Fruit fly (Drosophila melanogaster): Measurements from ENCODE around the gene Arr2.

The Arr2 gene

dm6 chr3L:8640139-8640538, 8.6 kb downstream of the Arr2 start, which contains the start of gene Cpr66D:
Gene Cpr66D (plus strand): TSS chr3L:8640439.
- peak; percentile 34 for TF ChIP-seq Hr4 (GFP tag; optimal IDR thresholded peaks at IDR 0.05)
- no peak for TF ChIP-seq salr (GFP tag; optimal IDR thresholded peaks at IDR 0.05)
- no peak for TF ChIP-seq dac (GFP tag; optimal IDR thresholded peaks at IDR 0.05)
- TF ChIP-seq CG8119 (GFP tag; IDR thresholded peaks at IDR 0.05): 0 out of 3 replicates have a peak, but pooled peaks have one; percentile 23
- no peak for TF ChIP-seq Met (GFP tag; optimal IDR thresholded peaks at IDR 0.05)

dm6 chr3L:8633614-8634325, 15.0 kb downstream of the Arr2 start, which contains the start of gene Cdc6:
Gene Cdc6 (minus strand): TSS chr3L:8634069.
- TF ChIP-seq CG16779 (tag; optimal IDR thresholded peaks at IDR 0.05) (no peak), CG11762 (GFP tag; optimal IDR thresholded peaks at IDR 0.05; ENCODE audit: insufficient read depth) (no peak), CG3919 (GFP tag; optimal IDR thresholded peaks at IDR 0.05) (no peak), CG6854 (GFP tag; optimal IDR thresholded peaks at IDR 0.05) (no peak), svp (GFP tag) (peak; percentile 93)

dm6 chr3L:8629701-8630343, 18.9 kb downstream of the Arr2 start:
- no peak for TF ChIP-seq Met (GFP tag; optimal IDR thresholded peaks at IDR 0.05)
- no peak for TF ChIP-seq ss (GFP tag; optimal IDR thresholded peaks at IDR 0.05)
- TF ChIP-seq dsx (GFP tag; optimal IDR thresholded peaks at IDR 0.05; ENCODE audit: poor library complexity, severe bottlenecking): no peak

- no peak for TF ChIP-seq Blimp-1 (GFP tag; optimal IDR thresholded peaks at IDR 0.05)
- peak; percentile 37; the same call in 1 of the 3 replicates for TF ChIP-seq CG6163 (GFP tag; IDR thresholded peaks at IDR 0.05)
- TF ChIP-seq eg (GFP tag; IDR thresholded peaks at IDR 0.05): 0 out of 3 replicates have a peak, but pooled peaks have one; percentile 20
Observed at dm6 chr3L:8628964-8629363, 19.8 kb downstream of the Arr2 start.

- TF ChIP-seq CG8319 (GFP tag; optimal IDR thresholded peaks at IDR 0.05) (no peak), CG9139 (GFP tag; optimal IDR thresholded peaks at IDR 0.05) (no peak), CG11762 (GFP tag; optimal IDR thresholded peaks at IDR 0.05; ENCODE audit: insufficient read depth) (no peak), dsx (GFP tag; optimal IDR thresholded peaks at IDR 0.05; ENCODE audit: poor library complexity, severe bottlenecking) (peak; percentile 86)
Observed at dm6 chr3L:8627839-8628827, 20.6 kb downstream of the Arr2 start.

- TF ChIP-seq Hr39 (GFP tag; optimal IDR thresholded peaks at IDR 0.05): no peak
- peak; percentile 60 for TF ChIP-seq Sox14 (GFP tag; optimal IDR thresholded peaks at IDR 0.05)
Observed at dm6 chr3L:8623702-8624421, 24.9 kb downstream of the Arr2 start, which contains the start of the genes GAPsec and Zasp66. Gene GAPsec (minus strand): TSS chr3L:8623901. Gene Zasp66 (plus strand): TSS chr3L:8624371.

dm6 chr3L:8621465-8621864, 27.3 kb downstream of the Arr2 start:
- TF ChIP-seq CG11294 (GFP tag; IDR thresholded peaks at IDR 0.05) (no peak), Blimp-1 (GFP tag; optimal IDR thresholded peaks at IDR 0.05) (no peak), CG4318 (GFP tag; optimal IDR thresholded peaks at IDR 0.05) (no peak), esn (GFP tag; optimal IDR thresholded peaks at IDR 0.05) (no peak), CG8319 (GFP tag; optimal IDR thresholded peaks at IDR 0.05) (no peak)

Data from whole organism, prepupa.